Worm (Caenorhabditis elegans): Measurements from ENCODE around the gene srxa-11.

ce11 chrV:13957691-13958090 lies 33.7 kb downstream of the srxa-11 start:
- TF ChIP-seq sea-1 (GFP tag; conservative IDR thresholded peaks at IDR 0.05) (no peak), ceh-13 (GFP tag; optimal IDR thresholded peaks at IDR 0.05) (no peak), ama-1 (optimal IDR thresholded peaks at IDR 0.05) (no peak), hnd-1 (tag; optimal IDR thresholded peaks at IDR 0.05) (no peak), scrt-1 (GFP tag; IDR thresholded peaks at IDR 0.05) (no peak), hmbx-1 (tag; optimal IDR thresholded peaks at IDR 0.05) (no peak)

Data from whole organism, early embryonic.